Fruit fly (Drosophila melanogaster) Kc167 (cell line): ENCODE measurements around the gene ida.

Experiments
- Myc ChIP-seq: fragments of >200 bp; optimal IDR thresholded peaks from 2 replicates; lab custom pipeline; 2017; ENCODE audit warnings: missing external identifiers
- Sin3A ChIP-seq: fragments of >200 bp; optimal IDR thresholded peaks from 2 replicates; lab custom pipeline; 2018; ENCODE audit warnings: missing external identifiers
- h ChIP-seq: fragments of >200 bp; optimal IDR thresholded peaks from 3 replicates; lab custom pipeline; 2018; ENCODE audit warnings: missing external identifiers
- insv ChIP-seq: fragments of >200 bp; optimal IDR thresholded peaks from 3 replicates; lab custom pipeline; 2018; ENCODE audit warnings: missing external identifiers
- psq ChIP-seq: fragments of >200 bp; optimal IDR thresholded peaks from 2 replicates; lab custom pipeline; 2017; ENCODE audit warnings: missing external identifiers
- ttk ChIP-seq: sonication (Bioruptor generic); optimal IDR thresholded peaks from 2 replicates; lab custom pipeline; 2017; ENCODE audit warnings: missing external identifiers

The ida gene

dm6 chr3L:3930930-3931329 lies 25.8 kb downstream of the ida start:
- TF ChIP-seq insv (lab: Kevin White, UChicago): no peak
- TF ChIP-seq ttk (lab: Kevin White, UChicago): no peak
- no peak for TF ChIP-seq h (lab: Kevin White, UChicago)
- no peak for TF ChIP-seq Myc (lab: Kevin White, UChicago)
- no peak for TF ChIP-seq Sin3A (lab: Kevin White, UChicago)
- TF ChIP-seq psq (lab: Kevin White, UChicago): no peak

- TF ChIP-seq Sin3A (lab: Kevin White, UChicago) (no peak), ttk (lab: Kevin White, UChicago) (no peak), Myc (lab: Kevin White, UChicago) (no peak), h (lab: Kevin White, UChicago) (no peak), insv (lab: Kevin White, UChicago) (no peak), psq (lab: Kevin White, UChicago) (no peak)
These were observed 26.6 kb downstream of the ida start for dm6 chr3L:3931778-3932177.

dm6 chr3L:3932742-3933289 lies 27.7 kb downstream of the ida start:
- no peak for TF ChIP-seq ttk (lab: Kevin White, UChicago)
- no peak for TF ChIP-seq insv (lab: Kevin White, UChicago)
- no peak for TF ChIP-seq Sin3A (lab: Kevin White, UChicago)
- no peak for TF ChIP-seq Myc (lab: Kevin White, UChicago)
- no peak for TF ChIP-seq h (lab: Kevin White, UChicago)
- no peak for TF ChIP-seq psq (lab: Kevin White, UChicago)

- TF ChIP-seq insv (lab: Kevin White, UChicago): no peak
- TF ChIP-seq Sin3A (lab: Kevin White, UChicago): no peak
- TF ChIP-seq h (lab: Kevin White, UChicago): no peak
- no peak for TF ChIP-seq psq (lab: Kevin White, UChicago)
- TF ChIP-seq ttk (lab: Kevin White, UChicago): no peak
- no peak for TF ChIP-seq Myc (lab: Kevin White, UChicago)
These were observed 28.5 kb downstream of the ida start for dm6 chr3L:3933599-3933998.

- TF ChIP-seq insv (lab: Kevin White, UChicago): no peak
- no peak for TF ChIP-seq Sin3A (lab: Kevin White, UChicago)
- no peak for TF ChIP-seq ttk (lab: Kevin White, UChicago)
- no peak for TF ChIP-seq psq (lab: Kevin White, UChicago)
- TF ChIP-seq h (lab: Kevin White, UChicago): no peak
- TF ChIP-seq Myc (lab: Kevin White, UChicago): no peak
These were observed 29.0 kb downstream of the ida start for dm6 chr3L:3934110-3934509.

dm6 chr3L:3935567-3936207 lies 30.5 kb downstream of the ida start, which contains the start of gene Eip63F-1:
Gene Eip63F-1 (minus strand): TSS chr3L:3935617.
- TF ChIP-seq Sin3A (lab: Kevin White, UChicago) (no peak), insv (lab: Kevin White, UChicago) (no peak), Myc (lab: Kevin White, UChicago) (no peak), psq (lab: Kevin White, UChicago) (no peak), ttk (lab: Kevin White, UChicago) (no peak), h (lab: Kevin White, UChicago) (no peak)

- no peak for TF ChIP-seq ttk (lab: Kevin White, UChicago)
- TF ChIP-seq Sin3A (lab: Kevin White, UChicago): no peak
These were observed 32.7 kb downstream of the ida start, which contains the start of gene CG10866 for dm6 chr3L:3937806-3938205. Gene CG10866 (minus strand): TSS chr3L:3937992.

dm6 chr3L:3940075-3940819 lies 35.1 kb downstream of the ida start, which contains the start of gene CG12766:
Gene CG12766 (minus strand): TSS chr3L:3940125.
- no peak for TF ChIP-seq ttk (lab: Kevin White, UChicago)
- no peak for TF ChIP-seq Myc (lab: Kevin White, UChicago)
- TF ChIP-seq psq (lab: Kevin White, UChicago): no peak
- TF ChIP-seq Sin3A (lab: Kevin White, UChicago): no peak
- TF ChIP-seq insv (lab: Kevin White, UChicago): no peak
- TF ChIP-seq h (lab: Kevin White, UChicago): no peak

- TF ChIP-seq ttk (lab: Kevin White, UChicago) (no peak), Myc (lab: Kevin White, UChicago) (no peak), insv (lab: Kevin White, UChicago) (no peak), psq (lab: Kevin White, UChicago) (no peak), h (lab: Kevin White, UChicago) (no peak)
These were observed 37.3 kb downstream of the ida start, which contains the start of the genes CG10863 and CG14982 for dm6 chr3L:3942241-3943028. Gene CG10863 (minus strand): TSS chr3L:3942465. Gene CG14982 (plus strand): TSS chr3L:3942710.

dm6 chr3L:3947301-3947941 lies 42.3 kb downstream of the ida start, which contains the start of gene CG10853:
Gene CG10853 (plus strand): TSS chr3L:3947891.
- TF ChIP-seq insv (lab: Kevin White, UChicago) (no peak), Myc (lab: Kevin White, UChicago) (no peak)
